Worm (Caenorhabditis elegans) whole organism, midembryonic: ENCODE measurements around the gene K08D8.6.

Source experiments
- T22C8.4 ChIP-seq: fragments of 200-800 bp; sonication (Bioruptor generic); IDR thresholded peaks from 2 replicates; pipeline ENCODE4 v1.3.6; 2022; ENCODE audit warnings: missing genetic modification characterization, missing compliant biosample characterization
- cog-1 ChIP-seq: sonication (generic microtip); optimal IDR thresholded peaks from 2 replicates; lab custom pipeline; 2016; ENCODE audit warnings: missing genetic modification characterization, missing compliant biosample characterization
- klf-2 ChIP-seq: fragments of 200-800 bp; sonication (Bioruptor generic); conservative IDR thresholded peaks from 2 replicates; pipeline ENCODE4 v1.3.6; 2022; ENCODE audit warnings: missing genetic modification reagents, missing genetic modification characterization, missing compliant biosample characterization
- ref-1 ChIP-seq: fragments of 200-800 bp; sonication (Bioruptor generic); conservative IDR thresholded peaks from 2 replicates; pipeline ENCODE4 v1.3.6; 2022; ENCODE audit warnings: missing genetic modification reagents, missing genetic modification characterization, missing compliant biosample characterization

ce11 chrIV:12899392-12899791 lies 9.1 kb upstream of the K08D8.6 start, which contains the start of gene K08D8.9:
- no peak for TF ChIP-seq cog-1 (tag; lab: Kevin White, UChicago)
- TF ChIP-seq ref-1 (GFP tag; lab: Robert Waterston, UW), result no peak
- TF ChIP-seq klf-2 (GFP tag; lab: Robert Waterston, UW), result no peak
- no peak for TF ChIP-seq T22C8.4 (GFP tag; lab: Robert Waterston, UW)
